Worm (Caenorhabditis elegans) whole organism, late embryonic: ENCODE measurements around the gene mig-17.

Source experiments
- C08G9.2 ChIP-seq: sonication (generic microtip); optimal IDR thresholded peaks from 2 replicates; lab custom pipeline; 2016; ENCODE audit warnings: mild to moderate bottlenecking, missing genetic modification characterization, moderate library complexity, missing compliant biosample characterization
- C38D4.7 ChIP-seq: fragments of 200-800 bp; sonication (Bioruptor generic); optimal IDR thresholded peaks from 2 replicates; lab custom pipeline; 2018; ENCODE audit warnings: mild to moderate bottlenecking, missing genetic modification characterization, moderate library complexity, missing compliant biosample characterization
- F13H6.1 ChIP-seq: sonication (generic microtip); optimal IDR thresholded peaks from 2 replicates; lab custom pipeline; 2016; ENCODE audit warnings: missing genetic modification characterization, missing compliant biosample characterization
- Y22D7AL.16 ChIP-seq: sonication (generic microtip); optimal IDR thresholded peaks from 2 replicates; lab custom pipeline; 2016; ENCODE audit warnings: missing genetic modification characterization, missing compliant biosample characterization
- ahr-1 ChIP-seq: sonication (generic microtip); optimal IDR thresholded peaks from 2 replicates; lab custom pipeline; 2016; ENCODE audit warnings: missing genetic modification characterization, missing compliant biosample characterization
- ceh-18 ChIP-seq: sonication (generic microtip); optimal IDR thresholded peaks from 2 replicates; lab custom pipeline; 2016; ENCODE audit warnings: missing genetic modification characterization, missing compliant biosample characterization
- ceh-19 ChIP-seq: fragments of 200-800 bp; sonication (Bioruptor generic); optimal IDR thresholded peaks from 2 replicates; lab custom pipeline; 2018; ENCODE audit warnings: mild to moderate bottlenecking, missing genetic modification characterization, missing compliant biosample characterization
- ceh-30 ChIP-seq: fragments of 150-350 bp; optimal IDR thresholded peaks from 2 replicates; lab custom pipeline; 2014; ENCODE audit warnings: missing biosample characterization, missing genetic modification characterization
- ceh-31 ChIP-seq: sonication (generic microtip); optimal IDR thresholded peaks from 2 replicates; lab custom pipeline; 2016; ENCODE audit warnings: missing genetic modification characterization, missing compliant biosample characterization
- ceh-48 ChIP-seq: sonication (generic microtip); optimal IDR thresholded peaks from 2 replicates; lab custom pipeline; 2016; ENCODE audit warnings: missing genetic modification characterization, inconsistent platforms, missing compliant biosample characterization
- ceh-9 ChIP-seq: sonication (generic microtip); optimal IDR thresholded peaks from 2 replicates; lab custom pipeline; 2016; ENCODE audit warnings: mild to moderate bottlenecking, missing genetic modification characterization, inconsistent platforms, missing compliant biosample characterization
- dmd-4 ChIP-seq: sonication (generic microtip); optimal IDR thresholded peaks from 2 replicates; lab custom pipeline; 2016; ENCODE audit warnings: borderline replicate concordance, missing genetic modification characterization, missing compliant biosample characterization
- dve-1 ChIP-seq: sonication (generic microtip); optimal IDR thresholded peaks from 2 replicates; lab custom pipeline; 2017; ENCODE audit warnings: antibody characterized with exemption, mild to moderate bottlenecking, missing genetic modification characterization, missing compliant biosample characterization
- elt-2 ChIP-seq: sonication (generic microtip); optimal IDR thresholded peaks from 2 replicates; lab custom pipeline; 2016; ENCODE audit warnings: missing genetic modification reagents, missing genetic modification characterization, missing compliant biosample characterization
- elt-4 ChIP-seq: sonication (generic microtip); optimal IDR thresholded peaks from 2 replicates; lab custom pipeline; 2016; ENCODE audit warnings: missing genetic modification characterization, missing compliant biosample characterization
- fax-1 ChIP-seq: sonication (generic microtip); optimal IDR thresholded peaks from 2 replicates; lab custom pipeline; 2016; ENCODE audit warnings: missing genotype, missing genetic modification characterization, missing compliant biosample characterization
- fkh-10 ChIP-seq: fragments of 150-350 bp; optimal IDR thresholded peaks from 2 replicates; lab custom pipeline; 2014; ENCODE audit warnings: missing biosample characterization, missing genetic modification reagents, missing genetic modification characterization
- gmeb-2 ChIP-seq: sonication (generic microtip); optimal IDR thresholded peaks from 2 replicates; lab custom pipeline; 2016; ENCODE audit warnings: missing genetic modification characterization, inconsistent platforms, missing compliant biosample characterization
- hlh-13 ChIP-seq: fragments of 200-800 bp; sonication (Bioruptor generic); optimal IDR thresholded peaks from 2 replicates; lab custom pipeline; 2018; ENCODE audit warnings: mild to moderate bottlenecking, missing genetic modification characterization, missing compliant biosample characterization
- hlh-6 ChIP-seq: sonication (generic microtip); optimal IDR thresholded peaks from 2 replicates; lab custom pipeline; 2016; ENCODE audit warnings: missing genotype, missing genetic modification characterization, missing compliant biosample characterization
- hlh-8 ChIP-seq: sonication (generic microtip); optimal IDR thresholded peaks from 2 replicates; lab custom pipeline; 2016; ENCODE audit warnings: missing genotype, missing genetic modification characterization, missing compliant biosample characterization
- lin-11 ChIP-seq: fragments of 200-800 bp; sonication (Bioruptor generic); optimal IDR thresholded peaks from 2 replicates; lab custom pipeline; 2018; ENCODE audit warnings: mild to moderate bottlenecking, missing genetic modification characterization, missing compliant biosample characterization
- nhr-11 ChIP-seq: fragments of 150-350 bp; optimal IDR thresholded peaks from 2 replicates; lab custom pipeline; 2014; ENCODE audit warnings: missing biosample characterization, missing genetic modification characterization
- npax-4 ChIP-seq: sonication (generic microtip); optimal IDR thresholded peaks from 2 replicates; lab custom pipeline; 2016; ENCODE audit warnings: missing genetic modification characterization, missing compliant biosample characterization
- odd-2 ChIP-seq: sonication (generic microtip); optimal IDR thresholded peaks from 2 replicates; lab custom pipeline; 2017; ENCODE audit warnings: antibody characterized with exemption, mild to moderate bottlenecking, missing genetic modification characterization, missing compliant biosample characterization
- pag-3 ChIP-seq: sonication (generic microtip); optimal IDR thresholded peaks from 2 replicates; lab custom pipeline; 2016; ENCODE audit warnings: missing compliant biosample characterization, missing genetic modification characterization, borderline replicate concordance
- pat-9 ChIP-seq: fragments of 200-800 bp; sonication (Bioruptor generic); optimal IDR thresholded peaks from 2 replicates; lab custom pipeline; 2018; ENCODE audit warnings: mild to moderate bottlenecking, missing genetic modification characterization, moderate library complexity, missing compliant biosample characterization
- pax-1 ChIP-seq: fragments of 150-350 bp; optimal IDR thresholded peaks from 2 replicates; lab custom pipeline; 2014; ENCODE audit warnings: missing biosample characterization, missing genetic modification characterization
- pha-2 ChIP-seq: sonication (generic microtip); optimal IDR thresholded peaks from 2 replicates; lab custom pipeline; 2017; ENCODE audit warnings: mild to moderate bottlenecking, missing genetic modification characterization, missing compliant biosample characterization
- syd-9 ChIP-seq: sonication (generic microtip); optimal IDR thresholded peaks from 2 replicates; lab custom pipeline; 2016; ENCODE audit warnings: mild to moderate bottlenecking, missing genetic modification characterization, moderate library complexity, missing compliant biosample characterization
- tbx-7 ChIP-seq: sonication (generic microtip); optimal IDR thresholded peaks from 2 replicates; lab custom pipeline; 2016; ENCODE audit warnings: missing genotype, missing genetic modification characterization, missing compliant biosample characterization
- unc-42 ChIP-seq: sonication (generic microtip); optimal IDR thresholded peaks from 2 replicates; lab custom pipeline; 2016; ENCODE audit warnings: missing genotype, missing genetic modification characterization, missing compliant biosample characterization
- unc-55 ChIP-seq: sonication (generic microtip); optimal IDR thresholded peaks from 2 replicates; lab custom pipeline; 2017; ENCODE audit warnings: missing biosample characterization, missing genetic modification reagents, missing genetic modification characterization
- unc-86 ChIP-seq: sonication (generic microtip); optimal IDR thresholded peaks from 2 replicates; lab custom pipeline; 2016; ENCODE audit warnings: missing genetic modification characterization, missing compliant biosample characterization
- zip-5 ChIP-seq: sonication (generic microtip); optimal IDR thresholded peaks from 2 replicates; lab custom pipeline; 2016; ENCODE audit warnings: missing genetic modification characterization, missing compliant biosample characterization
- ztf-16 ChIP-seq: sonication (generic microtip); optimal IDR thresholded peaks from 2 replicates; lab custom pipeline; 2017; ENCODE audit warnings: missing genetic modification characterization, missing compliant biosample characterization

The mig-17 gene

ce11 chrV:11445375-11445774, 1.1 kb upstream of the mig-17 start (continued):
- no peak for TF ChIP-seq ahr-1
- TF ChIP-seq lin-11 (tag; lab: Kevin White, UChicago): no peak
- TF ChIP-seq unc-55 (GFP tag; lab: Kevin White, UChicago): no peak
- no peak for TF ChIP-seq dmd-4 (tag; lab: Kevin White, UChicago)
- TF ChIP-seq C08G9.2 (tag; lab: Kevin White, UChicago): peak; percentile 17
- peak; percentile 49 for TF ChIP-seq ceh-19
- TF ChIP-seq ztf-16 (tag; lab: Kevin White, UChicago): no peak

ce11 chrV:11449404-11449803, 2.9 kb downstream of the mig-17 start:
- TF ChIP-seq elt-2: no peak
- TF ChIP-seq Y22D7AL.16: peak; percentile 13
- TF ChIP-seq hlh-6: peak; percentile 46
- TF ChIP-seq pag-3 (tag; lab: Kevin White, UChicago): peak; percentile 6
- TF ChIP-seq, all 69 proteins: peak for 3

- TF ChIP-seq tbx-7 (tag; lab: Kevin White, UChicago) (no peak), zip-5 (no peak), ceh-9 (tag; lab: Kevin White, UChicago) (no peak), ceh-18 (no peak), F13H6.1 (tag; lab: Kevin White, UChicago) (no peak), syd-9 (tag; lab: Kevin White, UChicago) (no peak), odd-2 (tag; lab: Kevin White, UChicago) (no peak), dve-1 (tag; lab: Kevin White, UChicago) (no peak), elt-4 (tag; lab: Kevin White, UChicago) (no peak), ceh-19 (no peak), npax-4 (tag; lab: Kevin White, UChicago) (no peak), unc-55 (GFP tag; lab: Kevin White, UChicago) (no peak), unc-42 (tag; lab: Kevin White, UChicago) (no peak)
Measured at ce11 chrV:11450257-11450656, 3.8 kb downstream of the mig-17 start, which contains the start of gene col-156. Gene col-156 (minus strand): TSS chrV:11450357.

- TF ChIP-seq odd-2 (tag; lab: Kevin White, UChicago) (no peak), gmeb-2 (tag; lab: Kevin White, UChicago) (no peak), pha-2 (tag; lab: Kevin White, UChicago) (no peak), unc-42 (tag; lab: Kevin White, UChicago) (peak; percentile 61), ceh-30 (tag; lab: Kevin White, UChicago) (no peak)
Measured at ce11 chrV:11454917-11455316, 8.4 kb downstream of the mig-17 start.

- TF ChIP-seq unc-42 (tag; lab: Kevin White, UChicago): no peak
- no peak for TF ChIP-seq fax-1 (tag; lab: Kevin White, UChicago)
- no peak for TF ChIP-seq ceh-31 (tag; lab: Kevin White, UChicago)
- TF ChIP-seq pax-1 (tag; lab: Kevin White, UChicago): no peak
- TF ChIP-seq hlh-13 (GFP tag; lab: Kevin White, UChicago): no peak
- no peak for TF ChIP-seq nhr-11 (tag; lab: Kevin White, UChicago)
- TF ChIP-seq hlh-8: no peak
- no peak for TF ChIP-seq C38D4.7 (GFP tag; lab: Kevin White, UChicago)
- no peak for TF ChIP-seq unc-86 (tag; lab: Kevin White, UChicago)
- no peak for TF ChIP-seq ceh-9 (tag; lab: Kevin White, UChicago)
- no peak for TF ChIP-seq ceh-18
- TF ChIP-seq syd-9 (tag; lab: Kevin White, UChicago): no peak
- no peak for TF ChIP-seq pat-9
- no peak for TF ChIP-seq fkh-10 (GFP tag; lab: Kevin White, UChicago)
- no peak for TF ChIP-seq lin-11 (tag; lab: Kevin White, UChicago)
- no peak for TF ChIP-seq gmeb-2 (tag; lab: Kevin White, UChicago)
- TF ChIP-seq ceh-48 (tag; lab: Kevin White, UChicago): no peak
- no peak for TF ChIP-seq elt-4 (tag; lab: Kevin White, UChicago)
- TF ChIP-seq ahr-1: no peak
- TF ChIP-seq, all 69 proteins: peak for 0
Measured at ce11 chrV:11459255-11459654, 12.8 kb downstream of the mig-17 start, which contains the start of gene T11F9.1. Gene T11F9.1 (plus strand): TSS chrV:11459555.
